Worm (Caenorhabditis elegans) whole organism, L2 larva: ENCODE results near the gene emb-30.

ENCODE experiments used
- C34F6.9 ChIP-seq: fragments of 150-350 bp; optimal IDR thresholded peaks from 2 replicates; lab custom pipeline; 2014; ENCODE audit warnings: missing biosample characterization, missing genetic modification characterization
- F13H6.1 ChIP-seq: sonication (generic microtip); optimal IDR thresholded peaks from 2 replicates; lab custom pipeline; 2016; ENCODE audit warnings: missing genetic modification characterization, missing compliant biosample characterization
- R02D3.7 ChIP-seq: fragments of 150-350 bp; optimal IDR thresholded peaks from 2 replicates; lab custom pipeline; 2014; ENCODE audit warnings: missing biosample characterization, missing genetic modification characterization
- Y55F3AM.14 ChIP-seq: fragments of 200-800 bp; sonication (Bioruptor generic); optimal IDR thresholded peaks from 2 replicates; lab custom pipeline; 2018; ENCODE audit warnings: mild to moderate bottlenecking, missing genetic modification characterization, missing compliant biosample characterization
- alr-1 ChIP-seq: fragments of 150-350 bp; optimal IDR thresholded peaks from 2 replicates; lab custom pipeline; 2014; ENCODE audit warnings: missing biosample characterization, missing genetic modification characterization
- ama-1 ChIP-seq: fragments of 150-350 bp; optimal IDR thresholded peaks from 2 replicates; lab custom pipeline; 2018; ENCODE audit warnings: inconsistent platforms
- blmp-1 ChIP-seq: sonication (generic microtip); optimal IDR thresholded peaks from 2 replicates; lab custom pipeline; 2017; ENCODE audit warnings: missing genetic modification characterization, mild to moderate bottlenecking, missing compliant biosample characterization, antibody characterized with exemption, moderate library complexity; ENCODE audit not compliant: insufficient read depth
- ceh-16 ChIP-seq: fragments of 150-350 bp; optimal IDR thresholded peaks from 2 replicates; lab custom pipeline; 2014; ENCODE audit warnings: missing biosample characterization, missing genetic modification characterization
- ceh-82 ChIP-seq: fragments of 150-350 bp; optimal IDR thresholded peaks from 2 replicates; lab custom pipeline; 2014; ENCODE audit warnings: missing biosample characterization, missing genetic modification characterization
- crh-2 ChIP-seq: sonication (generic microtip); optimal IDR thresholded peaks from 2 replicates; lab custom pipeline; 2017; ENCODE audit warnings: missing biosample characterization, missing genetic modification characterization
- dmd-4 ChIP-seq: sonication (generic microtip); optimal IDR thresholded peaks from 2 replicates; lab custom pipeline; 2017; ENCODE audit warnings: missing biosample characterization, missing genetic modification characterization
- egl-27 ChIP-seq: sonication (generic microtip); optimal IDR thresholded peaks from 3 replicates; lab custom pipeline; 2017; ENCODE audit warnings: missing biosample characterization, missing genetic modification reagents, missing genetic modification characterization
- elt-1 ChIP-seq: fragments of 150-350 bp; optimal IDR thresholded peaks from 2 replicates; lab custom pipeline; 2014; ENCODE audit warnings: missing biosample characterization, missing genetic modification characterization
- elt-3 ChIP-seq: sonication (generic microtip); optimal IDR thresholded peaks from 2 replicates; lab custom pipeline; 2017; ENCODE audit warnings: missing biosample characterization, missing genetic modification characterization
- fos-1 ChIP-seq: fragments of 150-350 bp; optimal IDR thresholded peaks from 2 replicates; lab custom pipeline; 2014; ENCODE audit warnings: missing biosample characterization, missing genetic modification characterization
- gmeb-1 ChIP-seq: fragments of 150-350 bp; optimal IDR thresholded peaks from 2 replicates; lab custom pipeline; 2014; ENCODE audit warnings: missing biosample characterization, missing genetic modification characterization
- lin-11 ChIP-seq: fragments of 150-350 bp; sonication (generic microtip); optimal IDR thresholded peaks from 2 replicates; lab custom pipeline; 2014; ENCODE audit warnings: missing biosample characterization, missing genetic modification characterization, inconsistent platforms, mixed read lengths
- lin-13 ChIP-seq: fragments of 150-350 bp; optimal IDR thresholded peaks from 2 replicates; lab custom pipeline; 2014; ENCODE audit warnings: missing biosample characterization, missing genetic modification reagents, missing genetic modification characterization
- lsy-2 ChIP-seq, 2 experiments: fragments of 150-350 bp in 1 of 2; sonication (generic microtip) in 1 of 2; optimal IDR thresholded peaks; 2 replicates each; lab custom pipeline; 2014 to 2017; ENCODE audit warnings: missing biosample characterization in 2 of 2, missing genetic modification characterization in 2 of 2
- mab-5 ChIP-seq: fragments of 150-350 bp; optimal IDR thresholded peaks from 2 replicates; lab custom pipeline; 2014; ENCODE audit warnings: missing biosample characterization, missing genetic modification characterization
- mbf-1 ChIP-seq: sonication (generic microtip); optimal IDR thresholded peaks from 2 replicates; lab custom pipeline; 2017; ENCODE audit warnings: missing biosample characterization, missing genetic modification characterization
- mdl-1 ChIP-seq, 2 experiments: fragments of 150-350 bp in 1 of 2; sonication (generic microtip) in 1 of 2; optimal IDR thresholded peaks; 2 replicates each; lab custom pipeline; 2017; ENCODE audit warnings: missing biosample characterization in 2 of 2, missing genetic modification characterization in 2 of 2
- nhr-10 ChIP-seq: sonication (generic microtip); optimal IDR thresholded peaks from 2 replicates; lab custom pipeline; 2017; ENCODE audit warnings: missing biosample characterization, missing genetic modification characterization
- nhr-11 ChIP-seq: fragments of 150-350 bp; optimal IDR thresholded peaks from 2 replicates; lab custom pipeline; 2014; ENCODE audit warnings: missing biosample characterization, missing genetic modification characterization
- nhr-12 ChIP-seq: fragments of 150-350 bp; optimal IDR thresholded peaks from 2 replicates; lab custom pipeline; 2014; ENCODE audit warnings: missing biosample characterization, missing genetic modification characterization
- nhr-129 ChIP-seq: fragments of 150-350 bp; optimal IDR thresholded peaks from 2 replicates; lab custom pipeline; 2014; ENCODE audit warnings: missing biosample characterization, missing genetic modification characterization
- nhr-21 ChIP-seq: fragments of 150-350 bp; optimal IDR thresholded peaks from 2 replicates; lab custom pipeline; 2014; ENCODE audit warnings: missing biosample characterization, missing genetic modification characterization
- nhr-23 ChIP-seq: fragments of 150-350 bp; optimal IDR thresholded peaks from 2 replicates; lab custom pipeline; 2014; ENCODE audit warnings: missing biosample characterization, missing genetic modification reagents, missing genetic modification characterization
- nhr-237 ChIP-seq: fragments of 150-350 bp; optimal IDR thresholded peaks from 2 replicates; lab custom pipeline; 2014; ENCODE audit warnings: missing biosample characterization, missing genetic modification characterization
- nhr-25 ChIP-seq: fragments of 150-350 bp; sonication (generic microtip); optimal IDR thresholded peaks from 3 replicates; lab custom pipeline; 2014; ENCODE audit warnings: missing biosample characterization, missing genetic modification characterization
- nhr-6 ChIP-seq: fragments of 150-350 bp; optimal IDR thresholded peaks from 2 replicates; lab custom pipeline; 2014; ENCODE audit warnings: missing biosample characterization, missing genetic modification characterization
- peb-1 ChIP-seq: fragments of 150-350 bp; optimal IDR thresholded peaks from 2 replicates; lab custom pipeline; 2014; ENCODE audit warnings: missing biosample characterization, missing genetic modification characterization
- sem-4 ChIP-seq: fragments of 150-350 bp; optimal IDR thresholded peaks from 2 replicates; lab custom pipeline; 2014; ENCODE audit warnings: missing biosample characterization, missing genetic modification reagents, missing genetic modification characterization
- skn-1 ChIP-seq: sonication (generic microtip); optimal IDR thresholded peaks from 2 replicates; lab custom pipeline; 2017; ENCODE audit warnings: missing biosample characterization, missing genetic modification characterization
- sma-3 ChIP-seq: sonication (generic microtip); optimal IDR thresholded peaks from 2 replicates; lab custom pipeline; 2016; ENCODE audit warnings: missing genetic modification reagents, missing genetic modification characterization, missing compliant biosample characterization
- sma-9 ChIP-seq, 2 experiments: fragments of 150-350 bp in 1 of 2; sonication (generic microtip) in 1 of 2; optimal IDR thresholded peaks; 2 replicates each; lab custom pipeline; 2014 to 2016; ENCODE audit warnings: missing genetic modification characterization in 2 of 2, mild to moderate bottlenecking in 1 of 2, missing biosample characterization in 1 of 2, missing compliant biosample characterization in 1 of 2, missing genetic modification reagents in 1 of 2, moderate library complexity in 1 of 2
- snpc-4 ChIP-seq: fragments of 150-350 bp; optimal IDR thresholded peaks from 2 replicates; lab custom pipeline; 2014; ENCODE audit warnings: missing biosample characterization, missing genetic modification characterization
- unc-39 ChIP-seq: fragments of 150-350 bp; optimal IDR thresholded peaks from 2 replicates; lab custom pipeline; 2014; ENCODE audit warnings: missing biosample characterization, missing genetic modification characterization
- unc-55 ChIP-seq: fragments of 150-350 bp; sonication (generic microtip); optimal IDR thresholded peaks from 3 replicates; lab custom pipeline; 2014; ENCODE audit warnings: missing biosample characterization, missing genetic modification reagents, missing genetic modification characterization
- unc-62 ChIP-seq: fragments of 150-350 bp; optimal IDR thresholded peaks from 2 replicates; lab custom pipeline; 2014; ENCODE audit warnings: missing biosample characterization, missing genetic modification reagents, missing genetic modification characterization
- zag-1 ChIP-seq: fragments of 150-350 bp; optimal IDR thresholded peaks from 2 replicates; lab custom pipeline; 2014; ENCODE audit warnings: missing biosample characterization, missing genetic modification characterization
- ztf-1 ChIP-seq: fragments of 200-800 bp; sonication (Bioruptor generic); conservative IDR thresholded peaks from 2 replicates; pipeline ENCODE4 v1.3.6; 2022; ENCODE audit warnings: missing genetic modification characterization, missing compliant biosample characterization
- ztf-11 ChIP-seq: sonication (generic microtip); optimal IDR thresholded peaks from 2 replicates; lab custom pipeline; 2017; ENCODE audit warnings: missing biosample characterization, missing genetic modification characterization

The emb-30 gene

DNA sequence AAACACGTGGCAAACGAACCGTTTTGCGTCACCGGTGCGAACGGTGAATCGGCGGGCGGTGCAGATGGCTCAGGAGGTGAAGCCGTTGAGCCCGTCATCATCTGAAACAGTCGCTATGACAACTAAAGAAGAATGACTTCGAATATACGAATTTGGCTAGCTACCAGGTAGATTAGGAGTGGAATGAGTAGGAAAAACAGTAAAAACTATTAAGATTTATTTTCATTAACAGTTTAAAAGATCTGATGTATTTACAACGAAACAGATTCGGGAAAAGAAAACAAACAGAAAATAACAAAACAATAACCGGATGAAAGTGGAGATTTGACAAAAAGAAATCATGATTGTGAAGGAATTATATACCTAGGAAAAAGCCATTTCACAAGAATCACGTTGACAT is 12.7 kb upstream of the emb-30 start, which contains the start of gene F54C8.7:
Gene F54C8.7, minus strand, starts transcription at position 101 of the 400 bp plus-strand sequence.
- TF ChIP-seq unc-55 (GFP tag; lab: Kevin White, UChicago): no peak
- no peak for TF ChIP-seq nhr-10
- no peak for TF ChIP-seq sma-9 (GFP tag; optimal IDR thresholded peaks at IDR 0.05; lab: Kevin White, UChicago)
- TF ChIP-seq sma-9 (tag; optimal IDR thresholded peaks at IDR 0.05; lab: Kevin White, UChicago): no peak
- no peak for TF ChIP-seq nhr-11 (tag; lab: Kevin White, UChicago)
- no peak for TF ChIP-seq ztf-1
- TF ChIP-seq unc-39 (tag; lab: Kevin White, UChicago): no peak
- no peak for TF ChIP-seq mbf-1
- TF ChIP-seq lin-13: no peak
- TF ChIP-seq nhr-12 (tag; lab: Kevin White, UChicago): no peak
- TF ChIP-seq elt-3 (tag; lab: Kevin White, UChicago): no peak
- TF ChIP-seq sma-3 (GFP tag; lab: Kevin White, UChicago): no peak
- TF ChIP-seq nhr-129: no peak
- no peak for TF ChIP-seq zag-1 (tag; lab: Kevin White, UChicago)
- no peak for TF ChIP-seq fos-1 (tag; lab: Kevin White, UChicago)
- TF ChIP-seq blmp-1 (tag; lab: Kevin White, UChicago): no peak
- TF ChIP-seq, all 48 proteins: peak for 0

DNA sequence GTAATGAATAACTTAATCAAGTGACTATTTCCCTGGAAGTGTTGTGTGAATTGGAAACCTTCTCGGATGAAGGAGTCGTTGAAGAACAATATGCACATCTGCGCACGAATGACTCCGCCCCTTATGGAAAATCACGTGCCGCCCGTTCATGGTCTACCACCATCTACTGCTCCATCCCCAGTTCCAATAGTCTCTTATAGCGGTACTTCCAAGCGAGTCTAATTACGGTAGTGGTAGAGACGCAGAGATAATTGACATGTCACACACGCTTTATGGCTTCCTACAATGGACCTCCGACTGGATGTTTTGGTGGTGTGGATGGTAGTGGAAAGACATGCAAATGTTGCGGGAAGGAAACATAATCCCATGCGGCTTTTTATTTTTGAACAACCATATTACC is 9.7 kb upstream of the emb-30 start:
- TF ChIP-seq C34F6.9 (peak; percentile 65), nhr-129 (peak; percentile 42), ztf-11 (tag; lab: Kevin White, UChicago) (no peak), lsy-2 (tag; optimal IDR thresholded peaks at IDR 0.05; lab: Kevin White, UChicago) (peak in 1 of 2 experiments; percentile 18)

DNA sequence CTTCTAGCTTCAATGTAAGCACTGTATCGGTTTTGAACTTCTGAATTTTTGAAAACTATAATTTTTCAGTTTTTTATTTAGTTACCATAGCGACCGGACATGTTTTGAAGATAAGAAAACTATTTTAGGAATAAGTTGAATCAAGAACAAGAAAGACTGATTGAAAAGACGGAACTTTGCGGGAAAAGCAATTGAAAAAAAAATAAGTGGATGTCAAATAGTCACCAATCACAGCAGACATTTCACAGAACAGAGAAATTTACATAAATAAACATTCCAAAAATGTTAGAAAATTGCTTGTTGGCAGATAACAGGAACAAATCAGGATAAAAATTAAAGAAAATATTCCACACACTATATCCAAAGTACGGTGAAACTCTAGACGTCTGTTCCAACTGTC is 8.6 kb upstream of the emb-30 start, which contains the start of gene F54C8.6:
Gene F54C8.6, minus strand, starts transcription at position 101 of the 400 bp plus-strand sequence.
- TF ChIP-seq crh-2 (tag; lab: Kevin White, UChicago) (no peak), mab-5 (no peak), gmeb-1 (tag; lab: Kevin White, UChicago) (no peak), alr-1 (tag; lab: Kevin White, UChicago) (no peak), R02D3.7 (tag; lab: Kevin White, UChicago) (no peak), ceh-82 (tag; lab: Kevin White, UChicago) (no peak), nhr-129 (no peak), nhr-12 (tag; lab: Kevin White, UChicago) (no peak), ama-1 (no peak), snpc-4 (tag; lab: Kevin White, UChicago) (no peak), ceh-16 (tag; lab: Kevin White, UChicago) (no peak), zag-1 (tag; lab: Kevin White, UChicago) (no peak), sem-4 (no peak), lsy-2 (tag; optimal IDR thresholded peaks at IDR 0.05; lab: Kevin White, UChicago) (no peak)

DNA sequence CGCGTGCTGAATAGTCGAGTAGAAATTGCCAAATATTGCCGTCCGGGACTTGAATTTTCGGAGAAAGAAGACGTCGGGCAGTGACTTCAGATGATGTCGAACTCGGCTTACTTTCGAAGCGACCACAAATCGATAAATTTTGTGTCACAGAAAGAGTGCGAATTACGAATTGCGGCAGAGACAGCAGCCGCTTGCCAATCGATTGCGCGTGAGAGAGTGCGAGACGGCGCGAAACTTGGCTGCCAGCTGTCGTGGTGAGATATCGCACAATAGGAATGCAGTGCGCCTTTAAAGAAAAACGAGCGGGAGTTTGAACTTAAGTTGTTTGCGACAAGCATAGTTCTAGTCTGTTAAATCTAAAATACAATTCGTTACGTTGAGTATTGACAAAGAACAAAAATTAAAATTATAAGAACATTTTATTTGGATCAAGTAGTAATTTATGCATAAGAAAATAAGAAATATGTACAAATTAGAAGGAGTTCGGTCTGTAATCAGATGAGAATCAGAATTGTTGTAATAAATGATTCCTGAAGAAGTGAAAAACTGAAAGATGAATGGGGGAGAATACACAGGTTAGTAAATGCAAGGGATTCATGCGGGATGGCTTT is 2.3 kb upstream of the emb-30 start, which contains the start of gene pir-2:
Gene pir-2, minus strand, starts transcription at position 218 of the 611 bp plus-strand sequence.
- peak; percentile 39 for TF ChIP-seq ceh-16 (tag; lab: Kevin White, UChicago)
- TF ChIP-seq alr-1 (tag; lab: Kevin White, UChicago): no peak
- peak; percentile 83 for TF ChIP-seq F13H6.1 (tag; lab: Kevin White, UChicago)
- peak; percentile 70 to 93 for TF ChIP-seq lsy-2 (tag; optimal IDR thresholded peaks at IDR 0.05; lab: Kevin White, UChicago)
- no peak for TF ChIP-seq unc-62 (GFP tag; lab: Kevin White, UChicago)
- peak; percentile 27 for TF ChIP-seq blmp-1 (tag; lab: Kevin White, UChicago)
- no peak for TF ChIP-seq egl-27 (tag; lab: Kevin White, UChicago)
- peak; percentile 92 for TF ChIP-seq gmeb-1 (tag; lab: Kevin White, UChicago)
- no peak for TF ChIP-seq ztf-1
- no peak for TF ChIP-seq mbf-1
- TF ChIP-seq ceh-82 (tag; lab: Kevin White, UChicago): no peak
- TF ChIP-seq nhr-10: no peak
- no peak for TF ChIP-seq nhr-11 (tag; lab: Kevin White, UChicago)
- TF ChIP-seq sma-3 (GFP tag; lab: Kevin White, UChicago): peak; percentile 78
- peak; percentile 7 for TF ChIP-seq Y55F3AM.14
- TF ChIP-seq ztf-11 (tag; lab: Kevin White, UChicago): no peak
- TF ChIP-seq nhr-25 (tag; lab: Kevin White, UChicago): peak; percentile 68
- TF ChIP-seq dmd-4 (tag; lab: Kevin White, UChicago): no peak
- peak; percentile 65 for TF ChIP-seq ama-1
- TF ChIP-seq lin-11 (tag; lab: Kevin White, UChicago): peak; percentile 90
- peak; percentile 74 for TF ChIP-seq nhr-21
- TF ChIP-seq nhr-6 (tag; lab: Kevin White, UChicago): peak; percentile 41
- no peak for TF ChIP-seq peb-1 (tag; lab: Kevin White, UChicago)
- TF ChIP-seq sem-4: peak; percentile 42
- no peak for TF ChIP-seq nhr-23 (tag; lab: Kevin White, UChicago)
- TF ChIP-seq lin-13: peak; percentile 90
- no peak for TF ChIP-seq elt-1 (tag; lab: Kevin White, UChicago)
- TF ChIP-seq mdl-1 (tag; optimal IDR thresholded peaks at IDR 0.05; lab: Kevin White, UChicago): peak; percentile 28 to 46
- peak; percentile 92 for TF ChIP-seq nhr-129
- no peak for TF ChIP-seq elt-3 (tag; lab: Kevin White, UChicago)
- no peak for TF ChIP-seq nhr-237 (tag; lab: Kevin White, UChicago)
- TF ChIP-seq nhr-12 (tag; lab: Kevin White, UChicago): no peak
- TF ChIP-seq crh-2 (tag; lab: Kevin White, UChicago): peak; percentile 93
- peak; percentile 57 for TF ChIP-seq fos-1 (tag; lab: Kevin White, UChicago)
- TF ChIP-seq skn-1: no peak
